Fruit fly (Drosophila melanogaster): ENCODE measurements around the gene spn-D.

spn-D gene

dm6 chr3R:27214949-27215348 is 49.4 kb downstream of the spn-D start (continued):
- TF ChIP-seq spab (GFP tag; optimal IDR thresholded peaks at IDR 0.05) (no peak), dac (GFP tag; optimal IDR thresholded peaks at IDR 0.05) (no peak), CG32006 (GFP tag; optimal IDR thresholded peaks at IDR 0.05) (no peak), Hr4 (GFP tag; optimal IDR thresholded peaks at IDR 0.05) (no peak), esn (GFP tag; optimal IDR thresholded peaks at IDR 0.05) (peak; percentile 25), CG6792 (GFP tag; optimal IDR thresholded peaks at IDR 0.05) (no peak), CG6854 (GFP tag; optimal IDR thresholded peaks at IDR 0.05) (no peak), Met (GFP tag; optimal IDR thresholded peaks at IDR 0.05) (peak; percentile 33), CG11902 (GFP tag; optimal IDR thresholded peaks at IDR 0.05) (no peak), Eip78C (GFP tag) (peak; percentile 54), ss (GFP tag; optimal IDR thresholded peaks at IDR 0.05) (no peak), CG34406 (GFP tag; optimal IDR thresholded peaks at IDR 0.05) (no peak), Sox15 (GFP tag; optimal IDR thresholded peaks at IDR 0.05) (no peak), eg (GFP tag; IDR thresholded peaks at IDR 0.05) (no peak), vri (GFP tag; optimal IDR thresholded peaks at IDR 0.05) (no peak), dsx (GFP tag; optimal IDR thresholded peaks at IDR 0.05; ENCODE audit: poor library complexity, severe bottlenecking) (no peak), fd59A (GFP tag; optimal IDR thresholded peaks at IDR 0.05) (no peak), pdm3 (GFP tag; optimal IDR thresholded peaks at IDR 0.05) (no peak), CG4318 (GFP tag; optimal IDR thresholded peaks at IDR 0.05) (no peak), Gug (GFP tag; IDR thresholded peaks at IDR 0.05) (no peak), CG6276 (GFP tag; optimal IDR thresholded peaks at IDR 0.05) (no peak), fkh (GFP tag; optimal IDR thresholded peaks at IDR 0.05) (no peak), cyc (GFP tag; optimal IDR thresholded peaks at IDR 0.05) (peak; percentile 13), Sox14 (GFP tag; optimal IDR thresholded peaks at IDR 0.05) (peak; percentile 4)

Data from whole organism, prepupa.